Fruit fly (Drosophila melanogaster): Measurements from ENCODE around the gene CG43367.

The CG43367 gene

DNA sequence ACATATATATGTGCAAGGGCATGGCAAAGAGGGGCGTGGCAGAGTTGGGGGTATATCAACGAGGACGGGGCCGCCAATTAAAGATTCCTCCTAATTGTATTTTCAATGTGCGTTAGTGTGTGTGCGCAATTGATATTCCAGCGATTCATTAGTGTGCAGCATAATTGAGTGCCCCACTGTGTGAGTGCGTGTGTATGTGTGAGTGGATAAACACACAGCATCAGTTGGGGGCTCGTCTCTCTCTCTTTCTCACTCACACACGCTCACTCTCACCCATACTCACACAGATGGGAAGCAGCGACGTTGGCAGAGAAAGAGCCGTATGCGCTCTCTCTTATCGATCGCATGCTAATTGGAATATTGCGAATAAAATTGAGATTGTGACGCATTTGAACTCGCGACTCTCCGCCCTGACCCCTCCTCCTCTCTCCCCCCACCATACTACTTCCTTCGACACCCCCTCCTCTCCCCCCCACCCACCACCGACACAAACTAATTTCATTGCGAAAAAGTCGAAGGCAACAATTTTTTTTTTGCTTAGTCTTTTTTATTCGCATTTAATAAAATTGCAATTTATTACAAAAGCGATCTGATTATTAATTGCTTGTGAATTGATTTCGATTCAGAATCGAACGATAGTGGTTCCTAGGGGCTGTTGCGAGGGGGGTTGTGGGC, 39.9 kb downstream of the CG43367 start:
- TF ChIP-seq ttk (optimal IDR thresholded peaks at IDR 0.05) (no peak), psq (optimal IDR thresholded peaks at IDR 0.05) (no peak), insv (optimal IDR thresholded peaks at IDR 0.05) (no peak), Myc (optimal IDR thresholded peaks at IDR 0.05) (no peak), h (optimal IDR thresholded peaks at IDR 0.05) (no peak), Sin3A (optimal IDR thresholded peaks at IDR 0.05) (no peak)

dm6 chr3L:4236097-4236572, 42.3 kb downstream of the CG43367 start, which contains the start of gene ImpL2:
ImpL2 (minus strand) TSS chr3L:4236147.
- TF ChIP-seq insv (optimal IDR thresholded peaks at IDR 0.05), result no peak
- no peak for TF ChIP-seq Myc (optimal IDR thresholded peaks at IDR 0.05)
- TF ChIP-seq ttk (optimal IDR thresholded peaks at IDR 0.05), result no peak
- TF ChIP-seq Sin3A (optimal IDR thresholded peaks at IDR 0.05), result no peak
- TF ChIP-seq psq (optimal IDR thresholded peaks at IDR 0.05), result no peak
- no peak for TF ChIP-seq h (optimal IDR thresholded peaks at IDR 0.05)

- TF ChIP-seq Sin3A (optimal IDR thresholded peaks at IDR 0.05) (no peak), ttk (optimal IDR thresholded peaks at IDR 0.05) (no peak), Myc (optimal IDR thresholded peaks at IDR 0.05) (no peak), psq (optimal IDR thresholded peaks at IDR 0.05) (no peak), insv (optimal IDR thresholded peaks at IDR 0.05) (no peak), h (optimal IDR thresholded peaks at IDR 0.05) (no peak)
Measured at dm6 chr3L:4238195-4238594, 44.4 kb downstream of the CG43367 start.

DNA sequence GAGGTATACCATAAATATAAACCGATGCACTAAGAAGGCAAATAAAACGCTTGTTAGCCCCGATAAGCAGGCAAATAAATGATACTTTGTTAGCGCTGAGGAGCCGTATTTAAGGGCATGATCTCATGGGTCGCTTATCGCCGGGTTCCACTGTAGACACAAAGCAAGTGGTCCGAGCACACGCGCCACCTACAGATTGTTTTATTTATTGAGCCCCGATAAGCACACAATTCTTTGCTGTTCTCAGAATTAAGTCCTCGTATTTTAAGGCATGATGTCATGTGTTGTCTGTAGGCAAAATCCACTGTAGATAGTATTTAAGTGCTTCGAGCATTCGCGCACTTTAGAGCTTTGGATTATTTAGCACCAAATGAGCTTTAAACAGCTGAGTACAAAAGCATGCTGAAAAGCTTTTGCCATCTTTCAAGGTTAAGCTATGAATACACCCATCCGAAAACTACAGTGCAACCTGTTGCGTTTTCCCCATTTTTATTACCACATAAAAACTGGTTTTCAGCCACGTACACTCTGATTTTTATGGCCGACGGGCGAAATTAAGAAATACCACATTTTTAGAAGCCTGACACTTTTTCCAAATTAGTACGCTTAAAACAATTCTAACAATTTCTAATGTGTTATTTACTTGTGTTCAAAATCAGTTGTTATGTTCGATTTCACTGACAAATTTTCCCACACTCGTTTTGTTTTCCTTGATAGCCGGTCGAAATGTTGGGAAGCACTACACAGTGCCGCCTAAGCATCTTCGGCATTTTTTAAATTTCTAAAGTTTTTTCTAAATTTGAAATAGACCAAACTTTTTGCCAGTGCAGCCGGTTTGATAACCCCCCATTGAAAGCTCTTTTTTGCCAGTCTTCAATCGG, 45.9 kb downstream of the CG43367 start, which contains the start of gene Sqor:
TSS of gene Sqor (plus strand) at position 732 of the 881 bp plus-strand sequence.
- no peak for TF ChIP-seq Myc (optimal IDR thresholded peaks at IDR 0.05)
- TF ChIP-seq insv (optimal IDR thresholded peaks at IDR 0.05), result no peak
- no peak for TF ChIP-seq Sin3A (optimal IDR thresholded peaks at IDR 0.05)
- TF ChIP-seq h (optimal IDR thresholded peaks at IDR 0.05), result no peak
- no peak for TF ChIP-seq psq (optimal IDR thresholded peaks at IDR 0.05)
- TF ChIP-seq ttk (optimal IDR thresholded peaks at IDR 0.05), result no peak

- no peak for TF ChIP-seq Myc (optimal IDR thresholded peaks at IDR 0.05)
- no peak for TF ChIP-seq ttk (optimal IDR thresholded peaks at IDR 0.05)
- TF ChIP-seq Sin3A (optimal IDR thresholded peaks at IDR 0.05), result no peak
- TF ChIP-seq psq (optimal IDR thresholded peaks at IDR 0.05), result no peak
- TF ChIP-seq insv (optimal IDR thresholded peaks at IDR 0.05), result no peak
- no peak for TF ChIP-seq h (optimal IDR thresholded peaks at IDR 0.05)
Measured at dm6 chr3L:4242428-4242827, 48.6 kb downstream of the CG43367 start, which contains the start of gene pav. pav (plus strand) TSS chr3L:4242734.

DNA sequence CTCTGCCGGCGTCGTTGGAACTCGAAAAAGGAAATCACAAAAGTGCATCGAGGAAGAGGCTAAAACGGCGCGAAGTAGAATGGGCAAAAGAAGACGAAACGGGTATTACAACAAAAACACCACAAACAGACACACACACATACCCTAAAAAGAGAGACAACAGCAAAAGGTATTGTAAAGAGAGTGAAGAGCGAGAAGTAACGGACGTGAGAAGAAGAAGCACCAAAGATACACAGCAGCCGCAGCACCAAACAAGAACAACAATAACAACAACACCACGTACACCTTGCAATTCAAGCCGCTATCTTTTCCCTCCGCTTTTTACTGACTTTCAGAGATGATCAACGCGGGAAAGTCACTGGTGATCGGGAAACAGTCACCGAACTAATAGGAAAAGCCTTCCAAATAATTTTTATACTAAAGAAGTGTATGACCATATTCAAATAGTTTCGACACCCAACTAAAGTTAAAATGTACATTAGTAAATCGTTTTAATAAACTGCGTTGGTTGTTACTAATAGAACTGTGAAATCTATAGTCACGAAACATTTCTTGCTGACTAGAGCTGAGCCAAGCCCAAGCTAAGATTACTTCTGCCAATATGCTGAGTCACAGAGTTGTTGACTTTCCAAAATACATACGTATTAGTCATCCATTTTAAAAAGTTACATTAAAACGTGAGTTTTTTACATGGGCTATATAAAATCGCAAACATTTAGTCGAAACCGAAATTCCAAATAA, 58.5 kb downstream of the CG43367 start:
- TF ChIP-seq Myc (optimal IDR thresholded peaks at IDR 0.05), result no peak

dm6 chr3L:4252862-4253610, 59.2 kb downstream of the CG43367 start:
- no peak for TF ChIP-seq insv (optimal IDR thresholded peaks at IDR 0.05)
- TF ChIP-seq h (optimal IDR thresholded peaks at IDR 0.05), result no peak
- TF ChIP-seq Sin3A (optimal IDR thresholded peaks at IDR 0.05), result no peak
- no peak for TF ChIP-seq ttk (optimal IDR thresholded peaks at IDR 0.05)
- TF ChIP-seq Myc (optimal IDR thresholded peaks at IDR 0.05), result no peak
- no peak for TF ChIP-seq psq (optimal IDR thresholded peaks at IDR 0.05)

- TF ChIP-seq Myc (optimal IDR thresholded peaks at IDR 0.05) (no peak), psq (optimal IDR thresholded peaks at IDR 0.05) (no peak), Sin3A (optimal IDR thresholded peaks at IDR 0.05) (no peak), insv (optimal IDR thresholded peaks at IDR 0.05) (no peak), ttk (optimal IDR thresholded peaks at IDR 0.05) (no peak), h (optimal IDR thresholded peaks at IDR 0.05) (no peak)
Measured at dm6 chr3L:4253611-4254300, 60.0 kb downstream of the CG43367 start.

- TF ChIP-seq ttk (optimal IDR thresholded peaks at IDR 0.05) (no peak), Sin3A (optimal IDR thresholded peaks at IDR 0.05) (peak; percentile 30)
Measured at dm6 chr3L:4254301-4254834, 60.6 kb downstream of the CG43367 start, which contains the start of the genes ago and CG1265. ago (minus strand) TSS chr3L:4254306. CG1265 (plus strand) TSS chr3L:4254776.

DNA sequence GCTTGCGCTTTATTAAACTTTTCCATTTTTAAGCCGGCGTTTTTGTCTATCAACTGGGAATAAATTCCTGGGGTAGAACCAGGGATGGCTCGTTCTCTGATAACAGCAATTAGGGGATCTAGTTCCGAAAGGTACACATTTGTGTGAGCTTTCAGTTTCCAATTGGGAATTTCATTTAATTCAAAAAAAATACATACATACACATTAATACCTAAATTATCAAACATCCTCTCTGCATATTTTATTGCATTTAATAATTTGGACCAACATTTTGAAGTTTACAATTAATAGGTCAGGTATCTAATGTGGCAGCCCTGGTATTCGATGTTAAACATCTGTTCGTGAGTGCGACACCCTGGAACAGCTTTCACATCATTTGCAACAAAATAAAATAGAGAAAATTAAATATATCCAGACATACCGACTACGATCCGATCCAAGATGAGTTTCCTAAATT, 65.3 kb downstream of the CG43367 start, which contains the start of the genes CG15011 and CG1309:
TSS of gene CG15011 (minus strand) at position 51 of the 457 bp plus-strand sequence.
TSS of gene CG1309 (plus strand) at position 329 of the 457 bp plus-strand sequence.
- TF ChIP-seq Sin3A (optimal IDR thresholded peaks at IDR 0.05) (no peak), Myc (optimal IDR thresholded peaks at IDR 0.05) (no peak), ttk (optimal IDR thresholded peaks at IDR 0.05) (no peak), h (optimal IDR thresholded peaks at IDR 0.05) (no peak), psq (optimal IDR thresholded peaks at IDR 0.05) (no peak), insv (optimal IDR thresholded peaks at IDR 0.05) (no peak)
